Fruit fly (Drosophila melanogaster) whole organism, adult: ENCODE results near the gene Ptpmeg.

Experiments
- CG11617 ChIP-seq: fragments of 200-800 bp; sonication (Bioruptor generic); optimal IDR thresholded peaks from 2 replicates; lab custom pipeline; 2017; ENCODE audit warnings: mild to moderate bottlenecking, missing biosample characterization, missing genetic modification reagents, missing genetic modification characterization
- CG12768 ChIP-seq: fragments of 200-800 bp; sonication (Bioruptor generic); optimal IDR thresholded peaks from 2 replicates; lab custom pipeline; 2017; ENCODE audit warnings: missing biosample characterization, missing genetic modification characterization, mild to moderate bottlenecking, moderate library complexity, missing genetic modification reagents
- CG5204 ChIP-seq: fragments of 200-800 bp; sonication (Bioruptor generic); optimal IDR thresholded peaks from 2 replicates; lab custom pipeline; 2016; ENCODE audit warnings: missing biosample characterization, missing genetic modification characterization
- CG7045 ChIP-seq: fragments of 200-800 bp; sonication (Bioruptor generic); optimal IDR thresholded peaks from 2 replicates; lab custom pipeline; 2017; ENCODE audit warnings: missing biosample characterization, mild to moderate bottlenecking, missing genetic modification characterization
- CG7101 ChIP-seq: fragments of 200-800 bp; sonication (Bioruptor generic); optimal IDR thresholded peaks from 2 replicates; lab custom pipeline; 2018; ENCODE audit warnings: missing biosample characterization, mild to moderate bottlenecking, missing genetic modification characterization, moderate library complexity
- Clk ChIP-seq: fragments of 200-800 bp; sonication (Bioruptor generic); optimal IDR thresholded peaks from 2 replicates; lab custom pipeline; 2017; ENCODE audit warnings: missing biosample characterization, missing genetic modification characterization
- Crg-1 ChIP-seq: fragments of 200-800 bp; sonication (Bioruptor generic); optimal IDR thresholded peaks from 2 replicates; lab custom pipeline; 2016; ENCODE audit warnings: missing biosample characterization, missing genetic modification characterization
- Hr96 ChIP-seq: fragments of 200-800 bp; sonication (Bioruptor generic); optimal IDR thresholded peaks from 2 replicates; lab custom pipeline; 2016; ENCODE audit warnings: missing biosample characterization, missing genetic modification characterization
- bab1 ChIP-seq: fragments of 200-800 bp; sonication (Bioruptor generic); optimal IDR thresholded peaks from 3 replicates; lab custom pipeline; 2019; ENCODE audit warnings: missing biosample characterization, mild to moderate bottlenecking, missing genetic modification characterization, moderate library complexity
- cnc ChIP-seq, 2 experiments: fragments of >200 bp; optimal IDR thresholded peaks; 2 replicates each; lab custom pipeline; 2017
- tj ChIP-seq: fragments of 200-800 bp; sonication (Bioruptor generic); optimal IDR thresholded peaks from 3 replicates; lab custom pipeline; 2017; ENCODE audit warnings: missing biosample characterization, mild to moderate bottlenecking, missing genetic modification characterization, moderate library complexity
- toe ChIP-seq: fragments of 200-800 bp; sonication (Bioruptor generic); optimal IDR thresholded peaks from 2 replicates; lab custom pipeline; 2016; ENCODE audit warnings: missing biosample characterization, missing genetic modification characterization

DNA sequence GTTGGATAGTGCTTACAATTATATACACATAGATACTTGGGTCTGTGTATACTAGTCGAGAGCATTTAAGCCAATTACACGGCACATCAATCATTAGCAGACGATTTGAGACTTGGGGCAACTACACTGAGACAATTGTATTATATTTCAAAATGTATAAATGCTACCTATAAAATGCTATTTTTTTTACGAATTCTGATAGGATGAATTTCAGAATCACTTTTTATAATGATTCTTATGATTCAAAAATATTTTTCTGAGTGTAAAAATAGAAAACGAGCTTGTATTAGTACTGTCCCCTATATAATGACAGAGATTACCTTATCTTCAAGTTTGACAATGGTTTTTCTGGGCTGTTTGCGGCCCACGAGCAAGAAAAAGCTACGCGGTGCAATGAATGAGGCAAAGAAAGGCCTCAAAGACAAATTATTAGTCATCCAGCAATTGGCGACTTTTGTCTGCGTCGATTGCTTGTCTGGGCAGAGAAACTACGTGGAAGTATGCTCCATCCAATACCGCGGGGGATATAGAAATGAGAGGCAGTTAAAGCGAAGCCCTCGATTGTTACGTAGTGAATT is 22.8 kb downstream of the Ptpmeg start:
- TF ChIP-seq toe (GFP tag; lab: Kevin White, UChicago) (peak; percentile 65), CG11617 (GFP tag; lab: Kevin White, UChicago) (peak; percentile 80), Clk (GFP tag; lab: Kevin White, UChicago) (peak; percentile 46), cnc (optimal IDR thresholded peaks at IDR 0.05; lab: Kevin White, UChicago) (no peak), CG12768 (GFP tag; lab: Kevin White, UChicago) (peak; percentile 76), Crg-1 (GFP tag; lab: Kevin White, UChicago) (no peak), CG7101 (tag; lab: Kevin White, UChicago) (peak; percentile 80), Hr96 (GFP tag; lab: Kevin White, UChicago) (peak; percentile 73), bab1 (GFP tag; lab: Kevin White, UChicago) (peak; percentile 86), tj (peak; percentile 52), CG7045 (GFP tag; lab: Kevin White, UChicago) (peak; percentile 74), CG5204 (GFP tag; lab: Kevin White, UChicago) (peak; percentile 54)
